Fruit fly (Drosophila melanogaster): ENCODE measurements around the gene Oseg5.

The Oseg5 gene

dm6 chr2L:20807617-20808509 is 27.8 kb downstream of the Oseg5 start (continued):
- TF ChIP-seq Sin3A (optimal IDR thresholded peaks at IDR 0.05) = no peak
- peak; percentile 50 for TF ChIP-seq CG10979 (tag; optimal IDR thresholded peaks at IDR 0.05)
- no peak for TF ChIP-seq CG6175 (GFP tag; IDR thresholded peaks at IDR 0.05)
- peak; percentile 61 for TF ChIP-seq fd3F (GFP tag; optimal IDR thresholded peaks at IDR 0.05)
- no peak for TF ChIP-seq CG14710 (tag; optimal IDR thresholded peaks at IDR 0.05)
- no peak for TF ChIP-seq ab (GFP tag; optimal IDR thresholded peaks at IDR 0.05)
- TF ChIP-seq CG6813 (GFP tag; optimal IDR thresholded peaks at IDR 0.05) = peak; percentile 73
- TF ChIP-seq chif (GFP tag; optimal IDR thresholded peaks at IDR 0.05) = peak in 1 of 2 experiments; percentile 3
- TF ChIP-seq Hsf (GFP tag; optimal IDR thresholded peaks at IDR 0.05) = no peak
- TF ChIP-seq crol (GFP tag; IDR thresholded peaks at IDR 0.05) = peak; percentile 80
- TF ChIP-seq CG16863 (GFP tag; optimal IDR thresholded peaks at IDR 0.05) = no peak
- TF ChIP-seq grau (tag; optimal IDR thresholded peaks at IDR 0.05) = peak; percentile 67
- no peak for TF ChIP-seq cato (GFP tag; optimal IDR thresholded peaks at IDR 0.05; ENCODE audit: borderline replicate concordance)
- peak; percentile 34; the same call in 1 of the 3 replicates for TF ChIP-seq Dbx (GFP tag; IDR thresholded peaks at IDR 0.05)
- no peak for TF ChIP-seq NC2β (GFP tag; optimal IDR thresholded peaks at IDR 0.05)
- peak; percentile 13; the same call in 1 of the 2 replicates for TF ChIP-seq CG9932 (GFP tag; IDR thresholded peaks at IDR 0.05)
- TF ChIP-seq CG17328 (GFP tag; IDR thresholded peaks at IDR 0.05) = peak; percentile 41
- no peak for TF ChIP-seq sc (optimal IDR thresholded peaks at IDR 0.05)
- TF ChIP-seq sc (GFP tag; optimal IDR thresholded peaks at IDR 0.05) = no peak
- no peak for TF ChIP-seq Gug (GFP tag; IDR thresholded peaks at IDR 0.05)
- peak; percentile 56; the same call in 1 of the 2 replicates for TF ChIP-seq CG6689 (GFP tag; IDR thresholded peaks at IDR 0.05)
- TF ChIP-seq CG11695 (GFP tag; IDR thresholded peaks at IDR 0.05) = peak; percentile 70
- TF ChIP-seq CrebB (tag; optimal IDR thresholded peaks at IDR 0.05) = no peak
- no peak for TF ChIP-seq hkb (optimal IDR thresholded peaks at IDR 0.05)
- peak; percentile 65 for TF ChIP-seq hkb (GFP tag; IDR thresholded peaks at IDR 0.05)
- TF ChIP-seq CG13287 (GFP tag; IDR thresholded peaks at IDR 0.05; ENCODE audit: partially characterized antibody) = 0 out of 2 replicates have a peak, but pooled peaks have one; percentile 6
- peak; percentile 43 for TF ChIP-seq CG10267 (tag; optimal IDR thresholded peaks at IDR 0.05)
- no peak for TF ChIP-seq en (GFP tag; optimal IDR thresholded peaks at IDR 0.05)
- no peak; the same call in 1 of the 2 replicates for TF ChIP-seq GATAe (GFP tag; conservative IDR thresholded peaks at IDR 0.05)
- no peak for TF ChIP-seq ase (GFP tag; IDR thresholded peaks at IDR 0.05)
- no peak for TF ChIP-seq dati (GFP tag; IDR thresholded peaks at IDR 0.05)
- peak; percentile 18; the same call in 1 of the 2 replicates for TF ChIP-seq MBD-R2 (GFP tag; IDR thresholded peaks at IDR 0.05)

DNA sequence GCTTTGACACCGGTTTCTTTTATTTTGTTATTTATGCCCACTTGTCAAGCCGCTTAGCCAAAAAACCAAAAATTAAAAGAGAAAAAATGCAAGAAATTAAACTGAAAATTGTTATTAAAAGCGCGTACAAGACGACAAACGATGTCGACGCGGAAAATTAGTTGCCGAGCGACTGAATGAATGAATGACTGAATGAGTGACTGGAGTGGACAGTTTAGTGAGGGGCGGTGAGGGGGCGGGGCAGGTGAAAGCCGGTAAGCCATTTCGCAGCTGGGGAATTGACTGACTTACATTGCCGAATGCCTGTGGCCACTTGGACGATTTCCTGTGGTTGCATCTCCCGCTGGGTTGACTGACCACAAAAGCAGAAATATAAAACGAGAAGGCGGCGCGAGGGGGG is 29.0 kb downstream of the Oseg5 start:
- 0 out of 2 replicates have a peak, but pooled peaks have one; percentile 8 for TF ChIP-seq klu (GFP tag; IDR thresholded peaks at IDR 0.05)
- TF ChIP-seq ewg (GFP tag; optimal IDR thresholded peaks at IDR 0.05) = no peak
- TF ChIP-seq Bdp1 (GFP tag; optimal IDR thresholded peaks at IDR 0.05) = no peak
- TF ChIP-seq CG8281 (tag; optimal IDR thresholded peaks at IDR 0.05) = peak; percentile 91
- peak; percentile 67 for TF ChIP-seq Med (GFP tag)
- TF ChIP-seq chinmo (GFP tag; IDR thresholded peaks at IDR 0.05; ENCODE audit: partially characterized antibody) = 0 out of 4 replicates have a peak, but pooled peaks have one; percentile 37

All from whole organism, embryonic.